Worm (Caenorhabditis elegans): ENCODE results near the gene srbc-76.

DNA sequence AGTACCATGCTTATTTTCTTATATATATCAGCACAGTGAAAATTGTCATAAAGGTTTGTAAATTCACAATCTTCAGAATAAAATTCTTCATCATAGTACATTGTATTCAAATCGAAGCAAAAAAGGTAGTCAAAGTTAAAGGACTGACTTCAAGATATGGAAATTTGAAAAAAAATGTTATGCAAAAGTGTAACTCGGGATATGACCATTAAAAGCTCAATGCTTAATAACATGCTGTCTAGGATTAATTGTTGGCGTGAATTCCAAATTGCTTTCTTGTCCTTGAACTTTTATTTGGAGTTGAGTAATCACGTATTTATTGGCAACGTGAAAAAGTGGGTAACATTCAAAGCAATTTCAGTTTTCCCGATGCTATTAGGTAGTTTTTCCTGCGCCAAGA, 22.6 kb downstream of the srbc-76 start, which contains the start of gene srw-16:
- no peak for TF ChIP-seq W03F9.2 (tag; optimal IDR thresholded peaks at IDR 0.05)
- no peak for TF ChIP-seq him-1 (tag; optimal IDR thresholded peaks at IDR 0.05)
- TF ChIP-seq dao-5 (tag; optimal IDR thresholded peaks at IDR 0.05) = no peak
